Worm (Caenorhabditis elegans): ENCODE results near the gene F29B9.5.

Gene F29B9.5

ce11 chrIV:4652962-4653361 is 747 bp downstream of the F29B9.5 start, which contains the start of gene psr-1:
Gene psr-1 (plus strand): TSS chrIV:4653262.
- TF ChIP-seq ceh-83 (GFP tag; optimal IDR thresholded peaks at IDR 0.05): no peak
- TF ChIP-seq drap-1 (GFP tag; optimal IDR thresholded peaks at IDR 0.05): no peak
- TF ChIP-seq elt-1 (tag; optimal IDR thresholded peaks at IDR 0.05; ENCODE audit: borderline replicate concordance, insufficient read depth): no peak
- no peak for TF ChIP-seq mab-5 (tag; optimal IDR thresholded peaks at IDR 0.05)
- no peak for TF ChIP-seq lin-13 (tag; optimal IDR thresholded peaks at IDR 0.05)
- TF ChIP-seq sem-2 (GFP tag; optimal IDR thresholded peaks at IDR 0.05): no peak
- no peak for TF ChIP-seq mls-2 (tag; optimal IDR thresholded peaks at IDR 0.05)

ce11 chrIV:4653708-4654107 is 1.5 kb downstream of the F29B9.5 start:
- no peak for TF ChIP-seq blmp-1 (tag; optimal IDR thresholded peaks at IDR 0.05)
- TF ChIP-seq ceh-83 (GFP tag; optimal IDR thresholded peaks at IDR 0.05): no peak
- TF ChIP-seq sptf-1 (tag; optimal IDR thresholded peaks at IDR 0.05): no peak
- TF ChIP-seq lsy-2 (tag; optimal IDR thresholded peaks at IDR 0.05): no peak
- no peak for TF ChIP-seq mep-1 (tag; optimal IDR thresholded peaks at IDR 0.05)
- no peak for TF ChIP-seq hlh-1 (tag; optimal IDR thresholded peaks at IDR 0.05)
- TF ChIP-seq nhr-237 (tag; optimal IDR thresholded peaks at IDR 0.05): no peak
- no peak for TF ChIP-seq snpc-4 (tag; optimal IDR thresholded peaks at IDR 0.05)
- no peak for TF ChIP-seq zip-8 (tag; optimal IDR thresholded peaks at IDR 0.05)
- TF ChIP-seq tbx-8 (GFP tag; optimal IDR thresholded peaks at IDR 0.05): no peak

- TF ChIP-seq nhr-12 (tag; optimal IDR thresholded peaks at IDR 0.05) (no peak), lin-32 (GFP tag; optimal IDR thresholded peaks at IDR 0.05) (no peak), blmp-1 (tag; optimal IDR thresholded peaks at IDR 0.05) (no peak), nhr-76 (tag; optimal IDR thresholded peaks at IDR 0.05) (no peak), lin-13 (tag; optimal IDR thresholded peaks at IDR 0.05) (no peak), ztf-11 (tag; optimal IDR thresholded peaks at IDR 0.05) (no peak), elt-1 (tag; optimal IDR thresholded peaks at IDR 0.05; ENCODE audit: borderline replicate concordance, insufficient read depth) (no peak), snpc-4 (tag; optimal IDR thresholded peaks at IDR 0.05) (no peak), nhr-2 (tag; optimal IDR thresholded peaks at IDR 0.05) (no peak), M03D4.4 (tag; optimal IDR thresholded peaks at IDR 0.05) (no peak), cnd-1 (tag; optimal IDR thresholded peaks at IDR 0.05) (no peak), ham-2 (GFP tag; optimal IDR thresholded peaks at IDR 0.05) (no peak), flh-1 (GFP tag; optimal IDR thresholded peaks at IDR 0.05) (no peak), ceh-83 (GFP tag; optimal IDR thresholded peaks at IDR 0.05) (no peak), ceh-39 (tag; optimal IDR thresholded peaks at IDR 0.05) (no peak), zip-8 (tag; optimal IDR thresholded peaks at IDR 0.05) (no peak), hlh-1 (tag; optimal IDR thresholded peaks at IDR 0.05) (no peak), unc-120 (tag; optimal IDR thresholded peaks at IDR 0.05; ENCODE audit: poor library complexity, severe bottlenecking) (no peak), sptf-1 (tag; optimal IDR thresholded peaks at IDR 0.05) (no peak), tbx-8 (GFP tag; optimal IDR thresholded peaks at IDR 0.05) (no peak)
Observed at ce11 chrIV:4655979-4656378, 3.8 kb downstream of the F29B9.5 start.

ce11 chrIV:4656380-4656779 is 4.2 kb downstream of the F29B9.5 start:
- TF ChIP-seq lsy-2 (tag; optimal IDR thresholded peaks at IDR 0.05) (no peak), ces-1 (GFP tag; optimal IDR thresholded peaks at IDR 0.05) (no peak), ceh-39 (tag; optimal IDR thresholded peaks at IDR 0.05) (no peak), hlh-1 (tag; optimal IDR thresholded peaks at IDR 0.05) (no peak), drap-1 (GFP tag; optimal IDR thresholded peaks at IDR 0.05) (no peak), ztf-11 (tag; optimal IDR thresholded peaks at IDR 0.05) (no peak), mep-1 (tag; optimal IDR thresholded peaks at IDR 0.05) (no peak), ceh-83 (GFP tag; optimal IDR thresholded peaks at IDR 0.05) (no peak), nhr-2 (tag; optimal IDR thresholded peaks at IDR 0.05) (no peak), blmp-1 (tag; optimal IDR thresholded peaks at IDR 0.05) (no peak), ham-2 (GFP tag; optimal IDR thresholded peaks at IDR 0.05) (no peak), cnd-1 (tag; optimal IDR thresholded peaks at IDR 0.05) (no peak), flh-1 (GFP tag; optimal IDR thresholded peaks at IDR 0.05) (no peak), elt-3 (tag; optimal IDR thresholded peaks at IDR 0.05) (no peak), lin-13 (tag; optimal IDR thresholded peaks at IDR 0.05) (no peak), ceh-43 (GFP tag; optimal IDR thresholded peaks at IDR 0.05) (no peak), nhr-28 (tag; optimal IDR thresholded peaks at IDR 0.05) (no peak), mls-2 (tag; optimal IDR thresholded peaks at IDR 0.05) (no peak), zip-8 (tag; optimal IDR thresholded peaks at IDR 0.05) (no peak)

ce11 chrIV:4657874-4658273 is 5.7 kb downstream of the F29B9.5 start, which contains the start of gene col-111:
Gene col-111 (minus strand): TSS chrIV:4657974.
- TF ChIP-seq ces-1 (GFP tag; optimal IDR thresholded peaks at IDR 0.05) (no peak), lsy-2 (tag; optimal IDR thresholded peaks at IDR 0.05) (no peak), ceh-39 (tag; optimal IDR thresholded peaks at IDR 0.05) (no peak), flh-1 (GFP tag; optimal IDR thresholded peaks at IDR 0.05) (no peak), bed-3 (GFP tag; optimal IDR thresholded peaks at IDR 0.05) (no peak), unc-120 (tag; optimal IDR thresholded peaks at IDR 0.05; ENCODE audit: poor library complexity, severe bottlenecking) (no peak), nhr-12 (tag; optimal IDR thresholded peaks at IDR 0.05) (no peak), unc-62 (GFP tag; optimal IDR thresholded peaks at IDR 0.05) (no peak)

Measured in whole organism, mixed stage, embryonic.